Worm (Caenorhabditis elegans) whole organism, L4 larva: ENCODE results near the gene nhr-42.
A peak's percentile ranks its signal among the peaks of the same experiment; 100 is the strongest.

Source experiments
- F10B5.3 ChIP-seq: sonication (generic microtip); optimal IDR thresholded peaks from 2 replicates; lab custom pipeline; 2016; ENCODE audit warnings: mild to moderate bottlenecking, missing genetic modification characterization, missing compliant biosample characterization
- F37D6.2 ChIP-seq: sonication (generic microtip); optimal IDR thresholded peaks from 2 replicates; lab custom pipeline; 2016; ENCODE audit warnings: mild to moderate bottlenecking, missing genetic modification characterization, missing compliant biosample characterization
- F49E8.2 ChIP-seq: sonication (generic microtip); optimal IDR thresholded peaks from 2 replicates; lab custom pipeline; 2016; ENCODE audit warnings: missing compliant biosample characterization, mild to moderate bottlenecking, missing genetic modification characterization, borderline replicate concordance
- R02D3.7 ChIP-seq: fragments of 150-350 bp; sonication (generic microtip); optimal IDR thresholded peaks from 3 replicates; lab custom pipeline; 2014; ENCODE audit warnings: missing biosample characterization, missing genetic modification characterization
- T20F7.1 ChIP-seq: fragments of 200-800 bp; sonication (Bioruptor generic); optimal IDR thresholded peaks from 2 replicates; lab custom pipeline; 2018; ENCODE audit warnings: mild to moderate bottlenecking, missing genetic modification characterization, missing compliant biosample characterization
- Y5F2A.4 ChIP-seq: fragments of 200-800 bp; sonication (Bioruptor generic); optimal IDR thresholded peaks from 2 replicates; lab custom pipeline; 2018; ENCODE audit warnings: mild to moderate bottlenecking, missing genetic modification characterization, missing compliant biosample characterization
- aly-2 ChIP-seq: sonication (generic microtip); optimal IDR thresholded peaks from 2 replicates; lab custom pipeline; 2018; ENCODE audit warnings: missing biosample characterization, missing genetic modification characterization
- arid-1 ChIP-seq: fragments of 200-800 bp; sonication (Bioruptor generic); conservative IDR thresholded peaks from 2 replicates; pipeline ENCODE4 v1.3.6; 2022; ENCODE audit warnings: missing genetic modification reagents, missing genetic modification characterization, missing compliant biosample characterization
- ceh-20 ChIP-seq: fragments of 200-800 bp; sonication (Bioruptor generic); IDR thresholded peaks from 2 replicates; pipeline ENCODE4 v1.3.6; 2022; ENCODE audit warnings: missing genetic modification reagents, missing genetic modification characterization, missing compliant biosample characterization
- cey-2 ChIP-seq: sonication (generic microtip); optimal IDR thresholded peaks from 3 replicates; lab custom pipeline; 2017; ENCODE audit warnings: missing genetic modification characterization, mild to moderate bottlenecking, missing compliant biosample characterization, antibody characterized with exemption, borderline replicate concordance; ENCODE audit not compliant: insufficient read depth
- ctbp-1 ChIP-seq: fragments of 200-800 bp; sonication (Bioruptor generic); IDR thresholded peaks from 2 replicates; pipeline ENCODE4 v1.3.6; 2022; ENCODE audit warnings: missing genetic modification reagents, missing genetic modification characterization, missing compliant biosample characterization
- daf-16 ChIP-seq, 3 experiments: sonication (generic microtip); optimal IDR thresholded peaks; 2 replicates each; lab custom pipeline; 2016 to 2017; ENCODE audit warnings: missing genetic modification characterization in 3 of 3, missing genetic modification reagents in 3 of 3, mild to moderate bottlenecking in 2 of 3, missing compliant biosample characterization in 2 of 3, missing biosample characterization in 1 of 3, moderate library complexity in 1 of 3
- daf-8 ChIP-seq: fragments of 200-800 bp; sonication (Bioruptor generic); IDR thresholded peaks from 2 replicates; pipeline ENCODE4 v1.3.6; 2022; ENCODE audit warnings: missing genetic modification characterization, missing compliant biosample characterization
- dmd-6 ChIP-seq: fragments of 200-800 bp; sonication (Bioruptor generic); IDR thresholded peaks from 2 replicates; pipeline ENCODE4 v1.3.6; 2022; ENCODE audit warnings: missing genetic modification reagents, missing genetic modification characterization, missing compliant biosample characterization
- dve-1 ChIP-seq: sonication (generic microtip); optimal IDR thresholded peaks from 2 replicates; lab custom pipeline; 2017; ENCODE audit warnings: antibody characterized with exemption, mild to moderate bottlenecking, missing genetic modification characterization, missing compliant biosample characterization; ENCODE audit not compliant: insufficient read depth
- egl-27 ChIP-seq: sonication (generic microtip); optimal IDR thresholded peaks from 3 replicates; lab custom pipeline; 2017; ENCODE audit warnings: missing biosample characterization, missing genetic modification reagents, missing genetic modification characterization
- egl-43 ChIP-seq: fragments of 200-800 bp; sonication (Bioruptor generic); IDR thresholded peaks from 2 replicates; pipeline ENCODE4 v1.3.6; 2022; ENCODE audit warnings: missing genetic modification reagents, missing genetic modification characterization, missing compliant biosample characterization
- hif-1 ChIP-seq, 2 experiments: sonication (generic microtip); optimal IDR thresholded peaks; 2 replicates each; lab custom pipeline; 2016 to 2017; ENCODE audit warnings: missing compliant biosample characterization in 2 of 2, missing genetic modification characterization in 2 of 2, missing genetic modification reagents in 2 of 2, missing genotype in 2 of 2, mild to moderate bottlenecking in 1 of 2
- lin-29 ChIP-seq: fragments of 200-800 bp; sonication (Bioruptor generic); IDR thresholded peaks from 2 replicates; pipeline ENCODE4 v1.3.6; 2022; ENCODE audit warnings: missing genetic modification reagents, missing genetic modification characterization, missing compliant biosample characterization
- lin-39 ChIP-seq: fragments of 150-350 bp; optimal IDR thresholded peaks from 2 replicates; lab custom pipeline; 2014; ENCODE audit warnings: missing biosample characterization, missing genetic modification reagents, missing genetic modification characterization
- lsy-2 ChIP-seq, 2 experiments: fragments of 150-350 bp in 1 of 2; sonication (generic microtip) in 1 of 2; optimal IDR thresholded peaks; 2 replicates each; lab custom pipeline; 2014 to 2017; ENCODE audit warnings: missing biosample characterization in 2 of 2, missing genetic modification characterization in 2 of 2
- mdt-29 ChIP-seq: fragments of 200-800 bp; sonication (Bioruptor generic); IDR thresholded peaks from 2 replicates; pipeline ENCODE4 v1.3.6; 2022; ENCODE audit warnings: missing genetic modification reagents, missing genetic modification characterization, missing compliant biosample characterization
- mep-1 ChIP-seq: fragments of 150-350 bp; sonication (generic microtip); optimal IDR thresholded peaks from 3 replicates; lab custom pipeline; 2014; ENCODE audit warnings: missing biosample characterization, missing genetic modification characterization
- mes-2 ChIP-seq: sonication (generic microtip); optimal IDR thresholded peaks from 2 replicates; lab custom pipeline; 2016; ENCODE audit warnings: missing genotype, mild to moderate bottlenecking, missing genetic modification characterization, missing compliant biosample characterization; ENCODE audit not compliant: poor library complexity, severe bottlenecking
- mxl-2 ChIP-seq: fragments of 200-800 bp; sonication (Bioruptor generic); conservative IDR thresholded peaks from 2 replicates; pipeline ENCODE4 v1.3.6; 2022; ENCODE audit warnings: missing genetic modification reagents, missing genetic modification characterization, missing compliant biosample characterization
- mxl-3 ChIP-seq: fragments of 200-800 bp; sonication (Bioruptor generic); optimal IDR thresholded peaks from 2 replicates; lab custom pipeline; 2018; ENCODE audit warnings: mild to moderate bottlenecking, missing genetic modification characterization, missing compliant biosample characterization
- nhr-10 ChIP-seq: fragments of 150-350 bp; optimal IDR thresholded peaks from 2 replicates; lab custom pipeline; 2014; ENCODE audit warnings: missing biosample characterization, missing genetic modification characterization
- nhr-102 ChIP-seq: sonication (generic microtip); optimal IDR thresholded peaks from 2 replicates; lab custom pipeline; 2016; ENCODE audit warnings: mild to moderate bottlenecking, missing genetic modification characterization, moderate library complexity, missing compliant biosample characterization
- nhr-28 ChIP-seq: fragments of 150-350 bp; optimal IDR thresholded peaks from 2 replicates; lab custom pipeline; 2014; ENCODE audit warnings: missing biosample characterization, missing genetic modification characterization
- nhr-6 ChIP-seq: fragments of 150-350 bp; optimal IDR thresholded peaks from 2 replicates; lab custom pipeline; 2014; ENCODE audit warnings: missing biosample characterization, missing genetic modification characterization
- nhr-76 ChIP-seq: fragments of 150-350 bp; optimal IDR thresholded peaks from 2 replicates; lab custom pipeline; 2014; ENCODE audit warnings: missing biosample characterization, missing genetic modification characterization
- php-3 ChIP-seq: fragments of 200-800 bp; sonication (Bioruptor generic); IDR thresholded peaks from 2 replicates; pipeline ENCODE4 v1.3.6; 2022; ENCODE audit warnings: missing genetic modification reagents, missing genetic modification characterization, missing compliant biosample characterization
- tag-97 ChIP-seq: fragments of 200-800 bp; sonication (Bioruptor generic); IDR thresholded peaks from 2 replicates; pipeline ENCODE4 v1.3.6; 2022; ENCODE audit warnings: missing genetic modification characterization, missing compliant biosample characterization
- unc-130 ChIP-seq: sonication (generic microtip); optimal IDR thresholded peaks from 2 replicates; lab custom pipeline; 2016; ENCODE audit warnings: missing genetic modification reagents, missing genetic modification characterization, missing compliant biosample characterization
- unc-39 ChIP-seq: sonication (generic microtip); optimal IDR thresholded peaks from 2 replicates; lab custom pipeline; 2017; ENCODE audit warnings: missing biosample characterization, missing genetic modification characterization
- zag-1 ChIP-seq: fragments of 150-350 bp; optimal IDR thresholded peaks from 2 replicates; lab custom pipeline; 2014; ENCODE audit warnings: missing biosample characterization, missing genetic modification characterization
- zfp-2 ChIP-seq: sonication (generic microtip); optimal IDR thresholded peaks from 2 replicates; lab custom pipeline; 2016; ENCODE audit warnings: mild to moderate bottlenecking, missing genetic modification characterization, missing compliant biosample characterization
- zfp-3 ChIP-seq: fragments of 200-800 bp; sonication (Bioruptor generic); conservative IDR thresholded peaks from 2 replicates; pipeline ENCODE4 v1.3.6; 2022; ENCODE audit warnings: missing genetic modification reagents, missing genetic modification characterization, missing compliant biosample characterization
- ztf-11 ChIP-seq: fragments of 150-350 bp; optimal IDR thresholded peaks from 2 replicates; lab custom pipeline; 2014; ENCODE audit warnings: missing biosample characterization, missing genetic modification characterization
- ztf-7 ChIP-seq: fragments of 150-350 bp; optimal IDR thresholded peaks from 2 replicates; lab custom pipeline; 2014; ENCODE audit warnings: missing biosample characterization, missing genetic modification characterization

Gene nhr-42

DNA sequence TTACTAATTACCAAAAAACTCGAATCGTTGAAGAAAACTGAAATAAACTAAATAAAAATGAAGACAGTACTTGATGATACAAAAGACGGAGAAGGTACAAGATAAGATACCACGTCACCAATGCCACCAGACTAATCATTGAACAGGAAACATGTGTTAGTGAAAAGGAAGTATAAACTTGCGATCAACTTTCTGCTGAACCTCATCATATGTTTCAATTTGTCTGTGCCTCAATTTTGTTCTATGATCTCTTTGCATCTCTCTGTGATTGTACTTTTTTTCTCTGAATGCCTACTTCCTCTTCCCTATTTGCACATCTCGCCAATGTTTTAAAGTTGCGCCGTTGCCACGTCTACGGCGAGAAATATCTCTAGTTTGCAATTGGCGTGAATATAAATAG is 4.6 kb upstream of the nhr-42 start (continued):
- TF ChIP-seq tag-97 (no peak), mep-1 (peak; percentile 14), egl-43 (GFP tag; lab: Robert Waterston, UW) (no peak), hif-1 (tag; optimal IDR thresholded peaks at IDR 0.05; lab: Kevin White, UChicago) (peak in 1 of 2 experiments; percentile 49), T20F7.1 (peak; percentile 1)

- TF ChIP-seq nhr-6: no peak
- no peak for TF ChIP-seq daf-16 (GFP tag; optimal IDR thresholded peaks at IDR 0.05; lab: Kevin White, UChicago)
- peak; percentile 78 for TF ChIP-seq daf-16 (tag; optimal IDR thresholded peaks at IDR 0.05; lab: Kevin White, UChicago)
- TF ChIP-seq egl-27 (tag; lab: Kevin White, UChicago): no peak
- peak; percentile 24 for TF ChIP-seq dve-1 (tag; lab: Kevin White, UChicago)
- TF ChIP-seq dmd-6 (GFP tag; lab: Robert Waterston, UW): peak; percentile 13
- TF ChIP-seq lin-29 (GFP tag; lab: Robert Waterston, UW): no peak
- TF ChIP-seq aly-2 (tag; lab: Kevin White, UChicago): no peak
- peak; percentile 18; the same call in 1 of the 2 replicates for TF ChIP-seq php-3 (GFP tag; lab: Robert Waterston, UW)
- peak; percentile 96 for TF ChIP-seq nhr-28 (tag; lab: Kevin White, UChicago)
- TF ChIP-seq lsy-2 (tag; optimal IDR thresholded peaks at IDR 0.05; lab: Kevin White, UChicago): peak in 1 of 2 experiments; percentile 19
These were observed 1.5 kb upstream of the nhr-42 start, which contains the start of gene nhr-107 for ce11 chrV:6997041-6997552. TSS of gene nhr-107 (minus strand) at chrV:6997091.

DNA sequence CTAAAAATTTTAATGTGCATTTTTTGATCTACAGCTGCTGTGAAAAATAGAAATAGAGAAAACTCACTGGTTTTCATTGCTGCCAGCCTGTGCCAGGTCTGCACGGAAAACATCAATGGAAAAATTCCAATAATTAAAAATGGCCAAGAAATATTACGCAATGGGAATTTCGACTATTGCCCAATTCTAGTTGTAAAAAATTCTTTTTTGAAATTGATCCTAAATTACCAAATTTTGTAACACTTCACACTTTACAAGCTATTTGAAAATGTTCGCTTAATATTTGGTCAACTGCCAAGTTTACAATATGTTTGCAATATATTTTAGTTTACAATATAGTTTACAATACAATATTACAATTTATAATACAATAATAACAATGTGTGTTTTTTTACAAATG is 2.1 kb downstream of the nhr-42 start:
- TF ChIP-seq mxl-2 (no peak), tag-97 (no peak), zfp-3 (GFP tag; lab: Robert Waterston, UW) (no peak), zag-1 (tag; lab: Kevin White, UChicago) (no peak), dmd-6 (GFP tag; lab: Robert Waterston, UW) (0 out of 2 replicates have a peak, but pooled peaks have one; percentile 14), ceh-20 (GFP tag; lab: Robert Waterston, UW) (no peak), daf-16 (GFP tag; optimal IDR thresholded peaks at IDR 0.05; lab: Kevin White, UChicago) (no peak), daf-16 (tag; optimal IDR thresholded peaks at IDR 0.05; lab: Kevin White, UChicago) (peak; percentile 50), dve-1 (tag; lab: Kevin White, UChicago) (peak; percentile 21), mdt-29 (GFP tag; lab: Robert Waterston, UW) (no peak), ctbp-1 (GFP tag; lab: Robert Waterston, UW) (no peak), mep-1 (no peak), T20F7.1 (no peak), F49E8.2 (tag; lab: Kevin White, UChicago) (no peak), mes-2 (tag; lab: Kevin White, UChicago) (no peak), ztf-11 (tag; lab: Kevin White, UChicago) (no peak), F10B5.3 (tag; lab: Kevin White, UChicago) (no peak), Y5F2A.4 (GFP tag; lab: Kevin White, UChicago) (no peak)

DNA sequence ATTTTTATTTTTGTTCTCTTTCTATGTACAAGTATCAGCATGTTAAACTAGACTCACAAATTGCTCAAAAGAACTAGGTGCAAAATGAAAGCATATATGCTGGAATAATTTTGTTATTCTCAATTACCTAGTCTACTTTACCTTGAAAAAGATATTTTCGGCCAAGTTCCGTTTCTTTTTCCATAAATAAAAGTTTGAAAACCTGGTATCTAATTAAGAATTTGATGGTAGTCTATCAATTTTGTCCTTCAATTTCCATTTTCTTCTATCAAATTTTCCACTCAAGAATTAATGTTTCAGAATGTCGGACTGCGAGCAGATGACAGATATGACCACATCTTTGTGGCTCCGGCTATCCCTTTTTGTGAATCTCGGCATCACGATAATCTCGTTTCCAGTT is 5.2 kb downstream of the nhr-42 start, which contains the start of gene srab-4:
TSS of gene srab-4 (plus strand) at position 301 of the 400 bp plus-strand sequence.
- TF ChIP-seq lin-29 (GFP tag; lab: Robert Waterston, UW): no peak
- TF ChIP-seq unc-39: no peak
- no peak for TF ChIP-seq dmd-6 (GFP tag; lab: Robert Waterston, UW)
- TF ChIP-seq arid-1 (GFP tag; lab: Robert Waterston, UW): no peak
- no peak for TF ChIP-seq cey-2 (tag; lab: Kevin White, UChicago)
- TF ChIP-seq R02D3.7: no peak
- TF ChIP-seq ztf-7 (tag; lab: Kevin White, UChicago): no peak
- TF ChIP-seq dve-1 (tag; lab: Kevin White, UChicago): no peak
- TF ChIP-seq F37D6.2 (tag; lab: Kevin White, UChicago): no peak
- no peak for TF ChIP-seq zfp-2 (tag; lab: Kevin White, UChicago)
- no peak for TF ChIP-seq lin-39
- TF ChIP-seq nhr-102: no peak
- TF ChIP-seq nhr-10 (tag; lab: Kevin White, UChicago): no peak
- no peak for TF ChIP-seq unc-130 (GFP tag; lab: Kevin White, UChicago)
- no peak for TF ChIP-seq nhr-76 (tag; lab: Kevin White, UChicago)
- no peak for TF ChIP-seq mxl-3
- no peak for TF ChIP-seq egl-27 (tag; lab: Kevin White, UChicago)
- TF ChIP-seq daf-8 (GFP tag; lab: Robert Waterston, UW): no peak
